Fruit fly (Drosophila melanogaster) whole organism, adult: ENCODE data around the gene CG9029.

Experiments used
- CG11617 ChIP-seq: fragments of 200-800 bp; sonication (Bioruptor generic); optimal IDR thresholded peaks from 2 replicates; lab custom pipeline; 2017; ENCODE audit warnings: mild to moderate bottlenecking, missing biosample characterization, missing genetic modification reagents, missing genetic modification characterization
- CG12768 ChIP-seq: fragments of 200-800 bp; sonication (Bioruptor generic); optimal IDR thresholded peaks from 2 replicates; lab custom pipeline; 2017; ENCODE audit warnings: missing biosample characterization, missing genetic modification characterization, mild to moderate bottlenecking, moderate library complexity, missing genetic modification reagents
- CG14711 ChIP-seq: fragments of 200-800 bp; sonication (Bioruptor generic); optimal IDR thresholded peaks from 2 replicates; lab custom pipeline; 2018; ENCODE audit warnings: missing biosample characterization, mild to moderate bottlenecking, missing genetic modification characterization, moderate library complexity
- CG1620 ChIP-seq: fragments of 200-800 bp; sonication (Bioruptor generic); optimal IDR thresholded peaks from 2 replicates; lab custom pipeline; 2016; ENCODE audit warnings: missing biosample characterization, missing genetic modification characterization
- CG33017 ChIP-seq: fragments of 200-800 bp; sonication (Bioruptor generic); optimal IDR thresholded peaks from 2 replicates; lab custom pipeline; 2018; ENCODE audit warnings: missing biosample characterization, mild to moderate bottlenecking, missing genetic modification characterization, moderate library complexity
- CG5204 ChIP-seq: fragments of 200-800 bp; sonication (Bioruptor generic); optimal IDR thresholded peaks from 2 replicates; lab custom pipeline; 2016; ENCODE audit warnings: missing biosample characterization, missing genetic modification characterization
- CG7045 ChIP-seq: fragments of 200-800 bp; sonication (Bioruptor generic); optimal IDR thresholded peaks from 2 replicates; lab custom pipeline; 2017; ENCODE audit warnings: missing biosample characterization, mild to moderate bottlenecking, missing genetic modification characterization
- CG7101 ChIP-seq: fragments of 200-800 bp; sonication (Bioruptor generic); optimal IDR thresholded peaks from 2 replicates; lab custom pipeline; 2018; ENCODE audit warnings: missing biosample characterization, mild to moderate bottlenecking, missing genetic modification characterization, moderate library complexity
- Clk ChIP-seq: fragments of 200-800 bp; sonication (Bioruptor generic); optimal IDR thresholded peaks from 2 replicates; lab custom pipeline; 2017; ENCODE audit warnings: missing biosample characterization, missing genetic modification characterization
- Crg-1 ChIP-seq: fragments of 200-800 bp; sonication (Bioruptor generic); optimal IDR thresholded peaks from 2 replicates; lab custom pipeline; 2016; ENCODE audit warnings: missing biosample characterization, missing genetic modification characterization
- Hr96 ChIP-seq: fragments of 200-800 bp; sonication (Bioruptor generic); optimal IDR thresholded peaks from 2 replicates; lab custom pipeline; 2016; ENCODE audit warnings: missing biosample characterization, missing genetic modification characterization
- Mnt ChIP-seq: fragments of 200-800 bp; sonication (Bioruptor generic); optimal IDR thresholded peaks from 2 replicates; lab custom pipeline; 2016; ENCODE audit warnings: missing biosample characterization, mild to moderate bottlenecking, missing genetic modification characterization
- bab1 ChIP-seq: fragments of 200-800 bp; sonication (Bioruptor generic); optimal IDR thresholded peaks from 3 replicates; lab custom pipeline; 2019; ENCODE audit warnings: missing biosample characterization, mild to moderate bottlenecking, missing genetic modification characterization, moderate library complexity
- cic ChIP-seq: fragments of 200-800 bp; sonication (Bioruptor generic); optimal IDR thresholded peaks from 2 replicates; lab custom pipeline; 2017; ENCODE audit warnings: missing biosample characterization, mild to moderate bottlenecking, missing genetic modification characterization, moderate library complexity
- cnc ChIP-seq, 2 experiments: fragments of >200 bp; optimal IDR thresholded peaks; 2 replicates each; lab custom pipeline; 2017
- kay ChIP-seq: fragments of 200-800 bp; sonication (Bioruptor generic); peaks from one replicate; lab custom pipeline; 2016; ENCODE audit warnings: missing biosample characterization, missing genetic modification characterization, borderline replicate concordance
- ovo ChIP-seq: fragments of 200-800 bp; sonication (Bioruptor generic); optimal IDR thresholded peaks from 2 replicates; lab custom pipeline; 2016; ENCODE audit warnings: missing biosample characterization, missing genetic modification characterization
- pad ChIP-seq: fragments of 200-800 bp; sonication (Bioruptor generic); optimal IDR thresholded peaks from 3 replicates; lab custom pipeline; 2017; ENCODE audit warnings: missing biosample characterization, missing genetic modification characterization, mild to moderate bottlenecking, moderate library complexity, missing genetic modification reagents
- tj ChIP-seq: fragments of 200-800 bp; sonication (Bioruptor generic); optimal IDR thresholded peaks from 3 replicates; lab custom pipeline; 2017; ENCODE audit warnings: missing biosample characterization, mild to moderate bottlenecking, missing genetic modification characterization, moderate library complexity
- toe ChIP-seq: fragments of 200-800 bp; sonication (Bioruptor generic); optimal IDR thresholded peaks from 2 replicates; lab custom pipeline; 2016; ENCODE audit warnings: missing biosample characterization, missing genetic modification characterization

CG9029 gene

dm6 chr2L:5885702-5886101 is at the start of gene CG9029:
Gene CG9029, plus strand, starts transcription at chr2L:5886002.
- TF ChIP-seq toe (GFP tag; lab: Kevin White, UChicago) (no peak), CG5204 (GFP tag; lab: Kevin White, UChicago) (no peak), CG33017 (no peak), CG12768 (no peak)

dm6 chr2L:5856786-5857185 is 29.0 kb upstream of the CG9029 start:
- TF ChIP-seq CG14711 (tag; lab: Kevin White, UChicago) (no peak), CG33017 (no peak), bab1 (GFP tag; lab: Kevin White, UChicago) (no peak), tj (peak; percentile 92)

dm6 chr2L:5866791-5867190 is 19.0 kb upstream of the CG9029 start:
- no peak for TF ChIP-seq toe (GFP tag; lab: Kevin White, UChicago)
- TF ChIP-seq CG7101: no peak
- TF ChIP-seq Hr96 (GFP tag; lab: Kevin White, UChicago): no peak
- no peak for TF ChIP-seq CG33017
- TF ChIP-seq kay: no peak
- TF ChIP-seq bab1 (GFP tag; lab: Kevin White, UChicago): no peak
- no peak for TF ChIP-seq tj
- TF ChIP-seq cnc (optimal IDR thresholded peaks at IDR 0.05; lab: Kevin White, UChicago): no peak
- no peak for TF ChIP-seq CG5204 (GFP tag; lab: Kevin White, UChicago)
- TF ChIP-seq CG7045 (GFP tag; lab: Kevin White, UChicago): no peak
- no peak for TF ChIP-seq cic (GFP tag; lab: Kevin White, UChicago)
- TF ChIP-seq CG1620 (GFP tag; lab: Kevin White, UChicago): no peak

- TF ChIP-seq cic (GFP tag; lab: Kevin White, UChicago): no peak
- no peak for TF ChIP-seq Clk (GFP tag; lab: Kevin White, UChicago)
- no peak for TF ChIP-seq CG1620 (GFP tag; lab: Kevin White, UChicago)
- TF ChIP-seq CG5204 (GFP tag; lab: Kevin White, UChicago): no peak
Observed at dm6 chr2L:5870838-5871702, 14.7 kb upstream of the CG9029 start.

- TF ChIP-seq ovo (GFP tag; lab: Kevin White, UChicago) (peak; percentile 76), CG7101 (peak; percentile 81), Clk (GFP tag; lab: Kevin White, UChicago) (no peak), toe (GFP tag; lab: Kevin White, UChicago) (peak; percentile 32), cic (GFP tag; lab: Kevin White, UChicago) (peak; percentile 72), pad (GFP tag; lab: Kevin White, UChicago) (peak; percentile 28), CG1620 (GFP tag; lab: Kevin White, UChicago) (peak; percentile 41), Hr96 (GFP tag; lab: Kevin White, UChicago) (peak; percentile 43), CG12768 (peak; percentile 54), CG14711 (tag; lab: Kevin White, UChicago) (peak; percentile 72), cnc (optimal IDR thresholded peaks at IDR 0.05; lab: Kevin White, UChicago) (no peak), CG33017 (peak; percentile 66), CG11617 (peak; percentile 64), Mnt (peak; percentile 50), CG7045 (GFP tag; lab: Kevin White, UChicago) (peak; percentile 90), tj (peak; percentile 98), CG5204 (GFP tag; lab: Kevin White, UChicago) (peak; percentile 49), Crg-1 (GFP tag; lab: Kevin White, UChicago) (peak; percentile 72), bab1 (GFP tag; lab: Kevin White, UChicago) (no peak), kay (peak; percentile 70)
Observed at dm6 chr2L:5876474-5877067, 9.2 kb upstream of the CG9029 start.

- TF ChIP-seq CG14711 (tag; lab: Kevin White, UChicago) (peak; percentile 48), Clk (GFP tag; lab: Kevin White, UChicago) (no peak), CG1620 (GFP tag; lab: Kevin White, UChicago) (no peak), pad (GFP tag; lab: Kevin White, UChicago) (peak; percentile 34), ovo (GFP tag; lab: Kevin White, UChicago) (no peak), cnc (optimal IDR thresholded peaks at IDR 0.05; lab: Kevin White, UChicago) (no peak), CG7101 (peak; percentile 62), tj (peak; percentile 84), Crg-1 (GFP tag; lab: Kevin White, UChicago) (peak; percentile 28), bab1 (GFP tag; lab: Kevin White, UChicago) (peak; percentile 69), CG12768 (peak; percentile 37), CG7045 (GFP tag; lab: Kevin White, UChicago) (peak; percentile 39), Mnt (peak; percentile 23), CG5204 (GFP tag; lab: Kevin White, UChicago) (peak; percentile 46), CG33017 (peak; percentile 25), toe (GFP tag; lab: Kevin White, UChicago) (peak; percentile 49), cic (GFP tag; lab: Kevin White, UChicago) (no peak), CG11617 (peak; percentile 32), Hr96 (GFP tag; lab: Kevin White, UChicago) (no peak), kay (no peak)
Observed at dm6 chr2L:5879363-5879934, 6.4 kb upstream of the CG9029 start, which contains the start of gene rau. Gene rau, minus strand, starts transcription at chr2L:5879498.
